Fruit fly (Drosophila melanogaster) whole organism, embryonic: ENCODE results near the gene Muc68Ca.

Experiments used
- ATbp ChIP-seq: fragments of 200-800 bp; sonication (Bioruptor generic); optimal IDR thresholded peaks from 2 replicates; lab custom pipeline; 2017; ENCODE audit warnings: missing biosample characterization, mild to moderate bottlenecking, missing genetic modification characterization, missing genetic modification reagents
- Aef1 ChIP-seq: fragments of 200-800 bp; sonication (Bioruptor generic); IDR thresholded peaks from 3 replicates; pipeline ENCODE4 v1.3.6; 2022; ENCODE audit warnings: missing biosample characterization, missing genetic modification characterization
- Blimp-1 ChIP-seq: fragments of 200-800 bp; sonication (Bioruptor generic); optimal IDR thresholded peaks from 3 replicates; lab custom pipeline; 2018; ENCODE audit warnings: missing biosample characterization, missing genetic modification characterization, mild to moderate bottlenecking, moderate library complexity, missing genetic modification reagents
- CG11504 ChIP-seq: fragments of 200-800 bp; sonication (Bioruptor generic); optimal IDR thresholded peaks from 3 replicates; lab custom pipeline; 2019; ENCODE audit warnings: missing biosample characterization, mild to moderate bottlenecking, missing genetic modification characterization, moderate library complexity
- CG11723 ChIP-seq: fragments of 200-800 bp; sonication (Bioruptor generic); optimal IDR thresholded peaks from 2 replicates; lab custom pipeline; 2017; ENCODE audit warnings: missing biosample characterization, mild to moderate bottlenecking, missing genetic modification characterization
- CG12659 ChIP-seq: fragments of 200-800 bp; sonication (Bioruptor generic); optimal IDR thresholded peaks from 3 replicates; lab custom pipeline; 2017; ENCODE audit warnings: mild to moderate bottlenecking, missing biosample characterization, missing genetic modification reagents, missing genetic modification characterization
- CG13894 ChIP-seq: fragments of 200-800 bp; sonication (Bioruptor generic); optimal IDR thresholded peaks from 3 replicates; lab custom pipeline; 2018; ENCODE audit warnings: missing biosample characterization, mild to moderate bottlenecking, missing genetic modification characterization, moderate library complexity
- CG14014 ChIP-seq: fragments of 200-800 bp; sonication (Bioruptor generic); IDR thresholded peaks from 2 replicates; pipeline ENCODE4 v1.3.6; 2022; ENCODE audit warnings: missing biosample characterization, missing genetic modification characterization
- CG14667 ChIP-seq: fragments of 200-800 bp; sonication (Bioruptor generic); IDR thresholded peaks from 2 replicates; pipeline ENCODE4 v1.3.6; 2022; ENCODE audit warnings: missing biosample characterization, missing genetic modification characterization
- CG1602 ChIP-seq: fragments of 200-800 bp; sonication (Bioruptor generic); optimal IDR thresholded peaks from 3 replicates; lab custom pipeline; 2016; ENCODE audit warnings: missing biosample characterization, missing genetic modification characterization
- CG17912 ChIP-seq: fragments of 200-800 bp; sonication (Bioruptor generic); optimal IDR thresholded peaks from 2 replicates; lab custom pipeline; 2018; ENCODE audit warnings: missing biosample characterization, mild to moderate bottlenecking, missing genetic modification characterization
- CG2116 ChIP-seq: fragments of 200-800 bp; sonication (Bioruptor generic); optimal IDR thresholded peaks from 3 replicates; lab custom pipeline; 2018; ENCODE audit warnings: missing biosample characterization, mild to moderate bottlenecking, missing genetic modification characterization
- CG31441 ChIP-seq: fragments of 200-800 bp; sonication (Bioruptor generic); IDR thresholded peaks from 2 replicates; pipeline ENCODE4 v1.3.6; 2022; ENCODE audit warnings: missing biosample characterization, missing genetic modification characterization
- CG32767 ChIP-seq: fragments of 200-800 bp; sonication (Bioruptor generic); IDR thresholded peaks from 2 replicates; pipeline ENCODE4 v1.3.6; 2022; ENCODE audit warnings: missing biosample characterization, missing genetic modification characterization
- CG3281 ChIP-seq: fragments of 200-800 bp; sonication (Bioruptor generic); optimal IDR thresholded peaks from 3 replicates; lab custom pipeline; 2017; ENCODE audit warnings: missing biosample characterization, mild to moderate bottlenecking, missing genetic modification characterization
- CG33213 ChIP-seq: fragments of 200-800 bp; sonication (Bioruptor generic); optimal IDR thresholded peaks from 3 replicates; lab custom pipeline; 2016; ENCODE audit warnings: missing biosample characterization, missing genetic modification characterization
- CG7271 ChIP-seq: fragments of 200-800 bp; sonication (Bioruptor generic); optimal IDR thresholded peaks from 2 replicates; lab custom pipeline; 2018; ENCODE audit warnings: missing biosample characterization, mild to moderate bottlenecking, missing genetic modification characterization, moderate library complexity
- CG7372 ChIP-seq: fragments of 200-800 bp; sonication (Bioruptor generic); IDR thresholded peaks from 2 replicates; pipeline ENCODE4 v1.3.6; 2022; ENCODE audit warnings: missing biosample characterization, missing genetic modification characterization
- CG8924 ChIP-seq: fragments of 200-800 bp; optimal IDR thresholded peaks from 3 replicates; lab custom pipeline; 2019; ENCODE audit warnings: missing biosample characterization, mild to moderate bottlenecking, missing genetic modification characterization, moderate library complexity
- CG9797 ChIP-seq: fragments of 200-800 bp; sonication (Bioruptor generic); optimal IDR thresholded peaks from 3 replicates; lab custom pipeline; 2018; ENCODE audit warnings: missing biosample characterization, mild to moderate bottlenecking, missing genetic modification characterization
- Camta ChIP-seq: fragments of 200-800 bp; sonication (Bioruptor generic); optimal IDR thresholded peaks from 2 replicates; lab custom pipeline; 2016; ENCODE audit warnings: missing biosample characterization, missing genetic modification characterization
- Doc3 ChIP-seq: fragments of 200-800 bp; sonication (Bioruptor generic); IDR thresholded peaks from 3 replicates; pipeline ENCODE4 v1.3.6; 2022; ENCODE audit warnings: missing biosample characterization, missing genetic modification characterization; ENCODE audit not compliant: partially characterized antibody
- Ets65A ChIP-seq: fragments of 200-800 bp; sonication (Bioruptor generic); peaks from one replicate; lab custom pipeline; 2016; ENCODE audit warnings: missing biosample characterization, missing genetic modification characterization
- Hsf ChIP-seq: fragments of 200-800 bp; sonication (Bioruptor generic); optimal IDR thresholded peaks from 3 replicates; lab custom pipeline; 2016; ENCODE audit warnings: missing biosample characterization, missing genetic modification characterization
- MBD-R2 ChIP-seq: fragments of 200-800 bp; sonication (Bioruptor generic); IDR thresholded peaks from 2 replicates; pipeline ENCODE4 v1.3.6; 2022; ENCODE audit warnings: missing biosample characterization, missing genetic modification characterization
- Max ChIP-seq: fragments of 200-800 bp; sonication (Bioruptor generic); optimal IDR thresholded peaks from 2 replicates; lab custom pipeline; 2016; ENCODE audit warnings: missing biosample characterization, mild to moderate bottlenecking, missing genetic modification characterization
- Nf-YA ChIP-seq: fragments of 200-800 bp; sonication (Bioruptor generic); IDR thresholded peaks from 2 replicates; pipeline ENCODE4 v1.3.6; 2022; ENCODE audit warnings: missing biosample characterization, missing genetic modification characterization
- Optix ChIP-seq: fragments of 200-800 bp; sonication (Bioruptor generic); IDR thresholded peaks from 3 replicates; pipeline ENCODE4 v1.3.6; 2022; ENCODE audit warnings: missing biosample characterization, missing genetic modification characterization
- PHDP ChIP-seq: fragments of 200-800 bp; sonication (Bioruptor generic); optimal IDR thresholded peaks from 3 replicates; lab custom pipeline; 2018; ENCODE audit warnings: missing biosample characterization, mild to moderate bottlenecking, missing genetic modification characterization, moderate library complexity
- Ptx1 ChIP-seq: fragments of 200-800 bp; sonication (Bioruptor generic); IDR thresholded peaks from 2 replicates; pipeline ENCODE4 v1.3.6; 2022; ENCODE audit warnings: missing biosample characterization, missing genetic modification characterization
- Sry-β ChIP-seq: fragments of 200-800 bp; sonication (Bioruptor generic); optimal IDR thresholded peaks from 2 replicates; lab custom pipeline; 2018; ENCODE audit warnings: missing biosample characterization, mild to moderate bottlenecking, missing genetic modification characterization, moderate library complexity
- Ssrp ChIP-seq: fragments of 200-800 bp; sonication (Bioruptor generic); optimal IDR thresholded peaks from 2 replicates; lab custom pipeline; 2018; ENCODE audit warnings: missing biosample characterization, mild to moderate bottlenecking, missing genetic modification characterization, moderate library complexity
- chinmo ChIP-seq: fragments of 200-800 bp; sonication (Bioruptor generic); IDR thresholded peaks from 4 replicates; pipeline ENCODE4 v1.3.6; 2022; ENCODE audit warnings: missing biosample characterization, missing genetic modification characterization; ENCODE audit not compliant: partially characterized antibody
- corto ChIP-seq: fragments of 200-800 bp; sonication (Bioruptor generic); optimal IDR thresholded peaks from 2 replicates; lab custom pipeline; 2016; ENCODE audit warnings: missing biosample characterization, mild to moderate bottlenecking, missing genetic modification characterization, moderate library complexity
- croc ChIP-seq: fragments of 200-800 bp; sonication (Bioruptor generic); conservative IDR thresholded peaks from 3 replicates; pipeline ENCODE4 v1.3.6; 2022; ENCODE audit warnings: missing biosample characterization, missing genetic modification characterization
- crp ChIP-seq, 2 experiments: fragments of 200-800 bp; sonication (Bioruptor generic); optimal IDR thresholded peaks; 2 replicates in 1 of 2; 3 replicates in 1 of 2; lab custom pipeline; 2017; ENCODE audit warnings: missing biosample characterization in 2 of 2, missing genetic modification characterization in 2 of 2, mild to moderate bottlenecking in 1 of 2, moderate library complexity in 1 of 2
- da ChIP-seq: fragments of 200-800 bp; sonication (Bioruptor generic); optimal IDR thresholded peaks from 2 replicates; lab custom pipeline; 2016; ENCODE audit warnings: missing biosample characterization, missing genetic modification characterization
- en ChIP-seq: fragments of 200-800 bp; sonication (Bioruptor generic); optimal IDR thresholded peaks from 2 replicates; lab custom pipeline; 2016; ENCODE audit warnings: missing biosample characterization, missing genetic modification characterization
- fd64A ChIP-seq: fragments of 200-800 bp; sonication (Bioruptor generic); optimal IDR thresholded peaks from 3 replicates; lab custom pipeline; 2018; ENCODE audit warnings: missing biosample characterization, mild to moderate bottlenecking, missing genetic modification characterization
- fd96Cb ChIP-seq: fragments of 200-800 bp; sonication (Bioruptor generic); optimal IDR thresholded peaks from 2 replicates; lab custom pipeline; 2018; ENCODE audit warnings: missing biosample characterization, mild to moderate bottlenecking, missing genetic modification characterization, moderate library complexity
- gcm ChIP-seq: fragments of 200-800 bp; sonication (Bioruptor generic); optimal IDR thresholded peaks from 2 replicates; lab custom pipeline; 2019; ENCODE audit warnings: missing biosample characterization, mild to moderate bottlenecking, missing genetic modification characterization, moderate library complexity
- h ChIP-seq: fragments of >200 bp; optimal IDR thresholded peaks from 2 replicates; lab custom pipeline; 2017
- lab ChIP-seq: fragments of 200-800 bp; sonication (Bioruptor generic); optimal IDR thresholded peaks from 3 replicates; lab custom pipeline; 2017; ENCODE audit warnings: missing biosample characterization, missing genetic modification characterization, mild to moderate bottlenecking, moderate library complexity, missing genetic modification reagents
- onecut ChIP-seq: fragments of 200-800 bp; sonication (Bioruptor generic); IDR thresholded peaks from 2 replicates; pipeline ENCODE4 v1.3.6; 2022; ENCODE audit warnings: missing biosample characterization, missing genetic modification characterization
- pho ChIP-seq: fragments of 200-800 bp; sonication (Bioruptor generic); optimal IDR thresholded peaks from 2 replicates; lab custom pipeline; 2016; ENCODE audit warnings: missing biosample characterization, missing genetic modification characterization
- ranshi ChIP-seq: fragments of 200-800 bp; sonication (Bioruptor generic); IDR thresholded peaks from 2 replicates; pipeline ENCODE4 v1.3.6; 2022; ENCODE audit warnings: missing biosample characterization, missing genetic modification characterization
- row ChIP-seq: fragments of 200-800 bp; sonication (Bioruptor generic); IDR thresholded peaks from 3 replicates; pipeline ENCODE4 v1.3.6; 2022; ENCODE audit warnings: missing biosample characterization, missing genetic modification characterization
- slou ChIP-seq: fragments of 200-800 bp; sonication (Bioruptor generic); optimal IDR thresholded peaks from 3 replicates; lab custom pipeline; 2016; ENCODE audit warnings: missing biosample characterization, missing genetic modification characterization
- sr ChIP-seq: fragments of 200-800 bp; sonication (Bioruptor generic); IDR thresholded peaks from 3 replicates; pipeline ENCODE4 v1.3.6; 2022; ENCODE audit warnings: missing biosample characterization, missing genetic modification characterization
- trem ChIP-seq: fragments of 200-800 bp; optimal IDR thresholded peaks from 3 replicates; lab custom pipeline; 2019; ENCODE audit warnings: missing biosample characterization, mild to moderate bottlenecking, missing genetic modification characterization, moderate library complexity
- tx ChIP-seq: fragments of 200-800 bp; sonication (Bioruptor generic); optimal IDR thresholded peaks from 2 replicates; lab custom pipeline; 2016; ENCODE audit warnings: missing biosample characterization, missing genetic modification characterization
- zen ChIP-seq: fragments of 200-800 bp; sonication (Bioruptor generic); optimal IDR thresholded peaks from 3 replicates; lab custom pipeline; 2018; ENCODE audit warnings: missing biosample characterization, mild to moderate bottlenecking, missing genetic modification characterization, moderate library complexity

The Muc68Ca gene

DNA sequence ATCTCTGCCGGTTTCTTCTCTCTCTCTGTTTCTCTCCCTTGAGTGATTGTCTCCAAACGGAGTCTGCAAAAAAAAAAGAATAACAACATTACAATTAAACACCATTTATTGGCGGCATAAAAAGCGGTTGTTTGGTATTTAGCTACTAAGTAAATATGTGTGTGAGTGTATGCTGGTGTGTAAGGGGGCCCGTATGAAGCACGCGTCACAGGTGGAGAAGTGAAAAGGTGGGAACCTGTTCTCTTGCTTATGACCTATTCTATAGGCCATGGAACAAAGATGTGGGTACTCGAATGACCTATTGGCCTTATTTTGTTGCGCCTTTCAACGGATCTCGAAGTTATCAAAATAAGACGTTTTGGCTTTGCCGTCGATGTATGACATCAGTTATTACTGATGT, 31.3 kb downstream of the Muc68Ca start:
- TF ChIP-seq Doc3 (no peak), pho (GFP tag; lab: Kevin White, UChicago) (no peak), CG12659 (GFP tag; lab: Kevin White, UChicago) (no peak), CG14667 (GFP tag; lab: Robert Waterston, UW) (no peak), chinmo (GFP tag; lab: Robert Waterston, UW) (0 out of 4 replicates have a peak, but pooled peaks have one; percentile 36), crp (GFP tag; optimal IDR thresholded peaks at IDR 0.05; lab: Kevin White, UChicago) (no peak), onecut (GFP tag; lab: Robert Waterston, UW) (no peak), Sry-β (GFP tag; lab: Kevin White, UChicago) (peak; percentile 76), CG17912 (GFP tag; lab: Kevin White, UChicago) (no peak), Blimp-1 (GFP tag; lab: Kevin White, UChicago) (peak; percentile 3), tx (GFP tag; lab: Kevin White, UChicago) (no peak), da (no peak), lab (GFP tag; lab: Kevin White, UChicago) (peak; percentile 27), CG32767 (GFP tag; lab: Robert Waterston, UW) (no peak), croc (GFP tag; lab: Robert Waterston, UW) (no peak), CG11723 (GFP tag; lab: Kevin White, UChicago) (no peak), sr (GFP tag; lab: Robert Waterston, UW) (no peak), gcm (GFP tag; lab: Kevin White, UChicago) (peak; percentile 60), corto (GFP tag; lab: Kevin White, UChicago) (no peak), Max (GFP tag; lab: Kevin White, UChicago) (no peak), Ptx1 (GFP tag; lab: Robert Waterston, UW) (no peak), trem (tag; lab: Kevin White, UChicago) (no peak), Camta (GFP tag; lab: Kevin White, UChicago) (peak; percentile 15), zen (tag; lab: Kevin White, UChicago) (no peak), Aef1 (GFP tag; lab: Robert Waterston, UW) (no peak), CG31441 (GFP tag; lab: Robert Waterston, UW) (no peak), CG11504 (tag; lab: Kevin White, UChicago) (no peak), Hsf (GFP tag; lab: Kevin White, UChicago) (no peak), CG2116 (GFP tag; lab: Kevin White, UChicago) (no peak), Ssrp (no peak), Nf-YA (peak; percentile 44; the same call in 1 of the 2 replicates), en (GFP tag; lab: Kevin White, UChicago) (no peak), CG7372 (GFP tag; lab: Robert Waterston, UW) (no peak), ATbp (GFP tag; lab: Kevin White, UChicago) (peak; percentile 11), CG8924 (no peak), h (lab: Kevin White, UChicago) (no peak), Optix (GFP tag; lab: Robert Waterston, UW) (no peak), CG33213 (GFP tag; lab: Kevin White, UChicago) (no peak), CG14014 (GFP tag; lab: Robert Waterston, UW) (no peak), CG9797 (GFP tag; lab: Kevin White, UChicago) (no peak), CG13894 (tag; lab: Kevin White, UChicago) (no peak), fd64A (no peak), row (GFP tag; lab: Robert Waterston, UW) (0 out of 3 replicates have a peak, but pooled peaks have one; percentile 14), CG1602 (GFP tag; lab: Kevin White, UChicago) (no peak), slou (GFP tag; lab: Kevin White, UChicago) (no peak), MBD-R2 (GFP tag; lab: Robert Waterston, UW) (no peak), fd96Cb (no peak), Ets65A (GFP tag; lab: Kevin White, UChicago) (peak; percentile 60), CG3281 (peak; percentile 14), CG7271 (no peak), PHDP (tag; lab: Kevin White, UChicago) (peak; percentile 14), ranshi (GFP tag; lab: Robert Waterston, UW) (no peak)
